Worm (Caenorhabditis elegans) whole organism, L1 larva: ENCODE data around the gene B0001.7.

ENCODE experiments used
- ceh-82 ChIP-seq, 3 experiments: fragments of 150-350 bp in 1 of 3; sonication (generic microtip) in 2 of 3; optimal IDR thresholded peaks; 2 replicates each; lab custom pipeline; 2014 to 2017; ENCODE audit warnings: missing biosample characterization in 3 of 3, missing genetic modification characterization in 3 of 3
- egl-27 ChIP-seq, 2 experiments: fragments of 150-350 bp in 1 of 2; sonication (generic microtip); optimal IDR thresholded peaks; 3 replicates each; lab custom pipeline; 2017 to 2018; ENCODE audit warnings: missing biosample characterization in 2 of 2, missing genetic modification characterization in 2 of 2, missing genetic modification reagents in 2 of 2
- fos-1 ChIP-seq: fragments of 150-350 bp; optimal IDR thresholded peaks from 2 replicates; lab custom pipeline; 2014; ENCODE audit warnings: missing biosample characterization, missing genetic modification characterization
- tlp-1 ChIP-seq: fragments of 150-350 bp; optimal IDR thresholded peaks from 2 replicates; lab custom pipeline; 2014; ENCODE audit warnings: missing biosample characterization, missing genetic modification characterization
- zag-1 ChIP-seq: fragments of 150-350 bp; optimal IDR thresholded peaks from 2 replicates; lab custom pipeline; 2014; ENCODE audit warnings: missing biosample characterization, missing genetic modification characterization
- ztf-11 ChIP-seq, 2 experiments: sonication (generic microtip); optimal IDR thresholded peaks; 2 replicates each; lab custom pipeline; 2016 to 2017; ENCODE audit warnings: missing genetic modification characterization in 2 of 2, missing biosample characterization in 1 of 2, missing compliant biosample characterization in 1 of 2

ce11 chrIV:12200812-12201211 is 46.8 kb upstream of the B0001.7 start:
- TF ChIP-seq ztf-11 (tag; optimal IDR thresholded peaks at IDR 0.05; lab: Kevin White, UChicago) (no peak), ceh-82 (tag; optimal IDR thresholded peaks at IDR 0.05; lab: Kevin White, UChicago) (no peak), egl-27 (tag; optimal IDR thresholded peaks at IDR 0.05; lab: Kevin White, UChicago) (no peak), zag-1 (tag; lab: Kevin White, UChicago) (no peak), tlp-1 (tag; lab: Kevin White, UChicago) (no peak), fos-1 (no peak)
